Fruit fly (Drosophila melanogaster) whole organism, embryonic: ENCODE results near the gene Upf2.
A peak's percentile ranks its signal among the peaks of the same experiment; 100 is the strongest.

Experiments used
- CG5953 ChIP-seq: fragments of 200-800 bp; sonication (Bioruptor generic); IDR thresholded peaks from 2 replicates; pipeline ENCODE4 v1.3.6; 2022; ENCODE audit warnings: missing biosample characterization, missing genetic modification characterization
- Dfd ChIP-seq, 2 experiments: fragments of >200 bp; optimal IDR thresholded peaks; 2 replicates each; lab custom pipeline; 2017; ENCODE audit warnings: missing biosample characterization in 2 of 2, missing genetic modification characterization in 2 of 2
- Fer2 ChIP-seq: fragments of 200-800 bp; sonication (Bioruptor generic); optimal IDR thresholded peaks from 2 replicates; lab custom pipeline; 2018; ENCODE audit warnings: missing biosample characterization, mild to moderate bottlenecking, missing genetic modification characterization, moderate library complexity
- Side ChIP-seq: fragments of 200-800 bp; sonication (Bioruptor generic); optimal IDR thresholded peaks from 2 replicates; lab custom pipeline; 2016; ENCODE audit warnings: missing biosample characterization, missing genetic modification characterization
- Taf1 ChIP-seq: fragments of 200-800 bp; sonication (Bioruptor generic); IDR thresholded peaks from 2 replicates; pipeline ENCODE4 v1.3.6; 2022; ENCODE audit warnings: missing biosample characterization, missing genetic modification characterization
- chif ChIP-seq, 2 experiments: fragments of 200-800 bp; sonication (Bioruptor generic); optimal IDR thresholded peaks; 3 replicates each; lab custom pipeline; 2016; ENCODE audit warnings: missing biosample characterization in 2 of 2, missing genetic modification characterization in 2 of 2
- ci ChIP-seq: fragments of 200-800 bp; sonication (Bioruptor generic); IDR thresholded peaks from 3 replicates; pipeline ENCODE4 v1.3.6; 2022; ENCODE audit warnings: missing biosample characterization, missing genetic modification characterization
- nerfin-1 ChIP-seq: fragments of 200-800 bp; sonication (Bioruptor generic); optimal IDR thresholded peaks from 3 replicates; lab custom pipeline; 2019; ENCODE audit warnings: missing biosample characterization, mild to moderate bottlenecking, missing genetic modification characterization, moderate library complexity
- pan ChIP-seq, 4 experiments: fragments of >200 bp in 3 of 4; fragments of 200-800 bp in 1 of 4; sonication (Bioruptor generic) in 1 of 4; optimal IDR thresholded peaks in 3 of 4; IDR thresholded peaks in 1 of 4; 2 replicates each; pipeline versions ENCODE4 v1.3.6 to Lab custom; 2017 to 2022; ENCODE audit warnings: missing biosample characterization in 2 of 4, missing genetic modification characterization in 2 of 4, mixed read lengths in 1 of 4
- sc ChIP-seq, 3 experiments: fragments of >200 bp in 2 of 3; fragments of 200-800 bp in 1 of 3; sonication (Bioruptor generic) in 1 of 3; optimal IDR thresholded peaks; 2 replicates in 2 of 3; 3 replicates in 1 of 3; lab custom pipeline; 2017; ENCODE audit warnings: mild to moderate bottlenecking in 1 of 3, missing biosample characterization in 1 of 3, missing genetic modification characterization in 1 of 3, missing genetic modification reagents in 1 of 3
- seq ChIP-seq: fragments of 200-800 bp; sonication (Bioruptor generic); IDR thresholded peaks from 2 replicates; pipeline ENCODE4 v1.3.6; 2022; ENCODE audit warnings: missing biosample characterization, missing genetic modification characterization
- so ChIP-seq: fragments of 200-800 bp; sonication (Bioruptor generic); IDR thresholded peaks from 3 replicates; pipeline ENCODE4 v1.3.6; 2022; ENCODE audit warnings: missing biosample characterization, missing genetic modification characterization

DNA sequence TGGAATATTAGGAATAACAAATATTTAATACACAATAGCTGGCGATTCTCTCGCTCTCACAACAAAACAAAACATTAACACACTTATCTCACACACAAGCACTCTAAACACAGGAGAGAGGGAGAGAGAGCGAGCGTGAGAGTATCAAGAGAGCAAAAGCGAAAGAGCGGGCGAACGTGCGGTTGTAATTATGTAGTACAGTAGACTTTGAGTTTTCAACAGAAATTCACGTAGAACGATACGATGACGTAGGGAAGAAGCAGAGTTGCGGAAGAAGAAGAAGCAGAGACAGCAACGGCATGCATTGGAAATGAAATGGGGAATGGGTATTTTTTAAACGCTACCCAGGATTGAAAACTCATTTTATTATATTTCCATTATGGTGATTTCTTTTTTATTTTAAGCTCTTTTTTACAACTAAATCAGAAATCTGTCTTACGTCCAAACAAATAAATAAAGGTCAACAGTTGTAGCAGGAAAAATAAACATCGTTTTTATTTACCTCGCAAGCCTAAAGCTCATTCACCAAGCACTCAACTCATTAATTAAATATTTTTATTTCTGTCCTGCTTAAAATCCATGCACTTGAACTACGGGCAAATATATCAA lies 17.3 kb downstream of the Upf2 start:
- TF ChIP-seq Dfd (GFP tag; optimal IDR thresholded peaks at IDR 0.05; lab: Kevin White, UChicago) (no peak), nerfin-1 (tag; lab: Kevin White, UChicago) (peak; percentile 68), seq (GFP tag; lab: Robert Waterston, UW) (no peak), Side (GFP tag; lab: Kevin White, UChicago) (no peak), CG5953 (no peak), ci (GFP tag; lab: Robert Waterston, UW) (no peak; the same call in 2 of the 3 replicates), Taf1 (no peak), so (GFP tag; lab: Robert Waterston, UW) (no peak), chif (GFP tag; optimal IDR thresholded peaks at IDR 0.05; lab: Kevin White, UChicago) (no peak), Fer2 (tag; lab: Kevin White, UChicago) (no peak), pan (optimal IDR thresholded peaks at IDR 0.05; lab: Kevin White, UChicago) (no peak), pan (GFP tag; optimal IDR thresholded peaks at IDR 0.05 in 1 of 2, IDR thresholded peaks at IDR 0.05 in 1 of 2) (no peak), sc (optimal IDR thresholded peaks at IDR 0.05; lab: Kevin White, UChicago) (no peak), sc (GFP tag; optimal IDR thresholded peaks at IDR 0.05; lab: Kevin White, UChicago) (no peak)
